Worm (Caenorhabditis elegans) whole organism, L1 larva: ENCODE results near the gene dpf-1.

Experiments used
- ama-1 ChIP-seq: fragments of 150-350 bp; optimal IDR thresholded peaks from 2 replicates; lab custom pipeline; 2014
- isw-1 ChIP-seq: fragments of 200-800 bp; sonication (Bioruptor generic); IDR thresholded peaks from 2 replicates; pipeline ENCODE4 v1.3.6; 2022; ENCODE audit warnings: missing genetic modification characterization, missing compliant biosample characterization
- nhr-237 ChIP-seq: fragments of 150-350 bp; optimal IDR thresholded peaks from 2 replicates; lab custom pipeline; 2014; ENCODE audit warnings: missing biosample characterization, missing genetic modification characterization
- unc-86 ChIP-seq: sonication (generic microtip); optimal IDR thresholded peaks from 2 replicates; lab custom pipeline; 2016; ENCODE audit warnings: missing genetic modification characterization, missing compliant biosample characterization

- TF ChIP-seq unc-86 (tag; lab: Kevin White, UChicago), result no peak
- no peak for TF ChIP-seq isw-1 (GFP tag; lab: Robert Waterston, UW)
- no peak for TF ChIP-seq nhr-237
- no peak for TF ChIP-seq ama-1
Observed at ce11 chrV:15515365-15515764, 44.2 kb downstream of the dpf-1 start.
